Fruit fly (Drosophila melanogaster) whole organism, pupa: ENCODE data around the gene ghi.
A peak's percentile ranks its signal among the peaks of the same experiment; 100 is the strongest.

Experiments
- CG10348 ChIP-seq: fragments of 200-800 bp; sonication (Bioruptor generic); IDR thresholded peaks from 2 replicates; pipeline ENCODE4 v1.3.6; 2022; ENCODE audit warnings: missing biosample characterization, missing genetic modification characterization
- CG15710 ChIP-seq: fragments of 200-800 bp; sonication (Bioruptor generic); optimal IDR thresholded peaks from 2 replicates; lab custom pipeline; 2018; ENCODE audit warnings: missing biosample characterization, mild to moderate bottlenecking, missing genetic modification characterization, moderate library complexity
- CG9948 ChIP-seq: fragments of 200-800 bp; sonication (Bioruptor generic); optimal IDR thresholded peaks from 2 replicates; lab custom pipeline; 2018; ENCODE audit warnings: missing biosample characterization, mild to moderate bottlenecking, missing genetic modification characterization, moderate library complexity
- EcR ChIP-seq: fragments of 200-800 bp; sonication (Bioruptor generic); optimal IDR thresholded peaks from 3 replicates; lab custom pipeline; 2019; ENCODE audit warnings: missing biosample characterization, missing genetic modification characterization, mild to moderate bottlenecking, moderate library complexity, missing genetic modification reagents
- Pif1B ChIP-seq: fragments of 200-800 bp; sonication (Bioruptor generic); optimal IDR thresholded peaks from 3 replicates; lab custom pipeline; 2016; ENCODE audit warnings: missing biosample characterization, missing genetic modification characterization

- peak; percentile 15 for TF ChIP-seq EcR
- no peak for TF ChIP-seq CG9948 (tag; lab: Kevin White, UChicago)
- no peak for TF ChIP-seq Pif1B (GFP tag; lab: Kevin White, UChicago)
- TF ChIP-seq CG10348 (GFP tag; lab: Robert Waterston, UW) = no peak
- TF ChIP-seq CG15710 (tag; lab: Kevin White, UChicago) = no peak
Measured at dm6 chr3L:9421621-9422020, 30.1 kb upstream of the ghi start.
